Fruit fly (Drosophila melanogaster) whole organism, prepupa: ENCODE measurements around the gene Slh.

Source experiments
- Blimp-1 ChIP-seq: fragments of 200-800 bp; sonication (Bioruptor generic); optimal IDR thresholded peaks from 3 replicates; lab custom pipeline; 2017; ENCODE audit warnings: missing biosample characterization, missing genetic modification characterization, mild to moderate bottlenecking, moderate library complexity, missing genetic modification reagents
- CG10631 ChIP-seq: fragments of 200-800 bp; sonication (Bioruptor generic); optimal IDR thresholded peaks from 2 replicates; lab custom pipeline; 2016; ENCODE audit warnings: missing biosample characterization, missing genetic modification characterization
- CG11294 ChIP-seq: fragments of 200-800 bp; sonication (Bioruptor generic); IDR thresholded peaks from 2 replicates; pipeline ENCODE4 v1.3.6; 2022; ENCODE audit warnings: missing biosample characterization, missing genetic modification characterization
- CG11762 ChIP-seq: fragments of 200-800 bp; sonication (Bioruptor generic); optimal IDR thresholded peaks from 3 replicates; lab custom pipeline; 2016; ENCODE audit warnings: missing biosample characterization, missing genetic modification characterization; ENCODE audit not compliant: insufficient read depth
- CG15336 ChIP-seq: fragments of 200-800 bp; sonication (Bioruptor generic); IDR thresholded peaks from 2 replicates; pipeline ENCODE4 v1.3.6; 2022; ENCODE audit warnings: missing biosample characterization, missing genetic modification characterization
- CG1621 ChIP-seq: fragments of 200-800 bp; sonication (Bioruptor generic); optimal IDR thresholded peaks from 3 replicates; lab custom pipeline; 2018; ENCODE audit warnings: missing biosample characterization, mild to moderate bottlenecking, missing genetic modification characterization
- CG16779 ChIP-seq: fragments of 200-800 bp; sonication (Bioruptor generic); optimal IDR thresholded peaks from 3 replicates; lab custom pipeline; 2017; ENCODE audit warnings: missing biosample characterization, mild to moderate bottlenecking, missing genetic modification characterization
- CG3032 ChIP-seq: fragments of 200-800 bp; optimal IDR thresholded peaks from 2 replicates; lab custom pipeline; 2019; ENCODE audit warnings: missing biosample characterization, mild to moderate bottlenecking, missing genetic modification characterization, moderate library complexity
- CG31627 ChIP-seq: fragments of 200-800 bp; sonication (Bioruptor generic); optimal IDR thresholded peaks from 3 replicates; lab custom pipeline; 2016; ENCODE audit warnings: missing biosample characterization, missing genetic modification characterization
- CG32006 ChIP-seq: fragments of 200-800 bp; sonication (Bioruptor generic); optimal IDR thresholded peaks from 3 replicates; lab custom pipeline; 2017; ENCODE audit warnings: missing biosample characterization, mild to moderate bottlenecking, missing genetic modification characterization
- CG34406 ChIP-seq: fragments of 200-800 bp; sonication (Bioruptor generic); optimal IDR thresholded peaks from 3 replicates; lab custom pipeline; 2016; ENCODE audit warnings: missing biosample characterization, missing genetic modification characterization
- CG4318 ChIP-seq: fragments of 200-800 bp; sonication (Bioruptor generic); optimal IDR thresholded peaks from 3 replicates; lab custom pipeline; 2017; ENCODE audit warnings: missing biosample characterization, mild to moderate bottlenecking, missing genetic modification characterization
- CG6163 ChIP-seq: fragments of 200-800 bp; sonication (Bioruptor generic); IDR thresholded peaks from 3 replicates; pipeline ENCODE4 v1.3.6; 2022; ENCODE audit warnings: missing biosample characterization, missing genetic modification characterization
- CG6276 ChIP-seq: fragments of 200-800 bp; sonication (Bioruptor generic); optimal IDR thresholded peaks from 2 replicates; lab custom pipeline; 2017; ENCODE audit warnings: missing biosample characterization, mild to moderate bottlenecking, missing genetic modification characterization
- CG6792 ChIP-seq: fragments of 200-800 bp; sonication (Bioruptor generic); optimal IDR thresholded peaks from 3 replicates; lab custom pipeline; 2016; ENCODE audit warnings: missing biosample characterization, missing genetic modification characterization
- CG6808 ChIP-seq: fragments of 200-800 bp; sonication (Bioruptor generic); optimal IDR thresholded peaks from 3 replicates; lab custom pipeline; 2017; ENCODE audit warnings: missing biosample characterization, missing genetic modification characterization, mild to moderate bottlenecking, moderate library complexity, missing genetic modification reagents
- CG6854 ChIP-seq: fragments of 200-800 bp; sonication (Bioruptor generic); optimal IDR thresholded peaks from 2 replicates; lab custom pipeline; 2017; ENCODE audit warnings: missing biosample characterization, mild to moderate bottlenecking, missing genetic modification characterization
- CG7368 ChIP-seq: fragments of 200-800 bp; sonication (Bioruptor generic); optimal IDR thresholded peaks from 3 replicates; lab custom pipeline; 2016; ENCODE audit warnings: missing biosample characterization, missing genetic modification characterization
- CG8119 ChIP-seq: fragments of 200-800 bp; sonication (Bioruptor generic); IDR thresholded peaks from 3 replicates; pipeline ENCODE4 v1.3.6; 2022; ENCODE audit warnings: missing biosample characterization, missing genetic modification characterization
- CG8319 ChIP-seq: fragments of 200-800 bp; sonication (Bioruptor generic); optimal IDR thresholded peaks from 3 replicates; lab custom pipeline; 2016; ENCODE audit warnings: missing biosample characterization, missing genetic modification characterization
- CG8632 ChIP-seq: fragments of 200-800 bp; sonication (Bioruptor generic); optimal IDR thresholded peaks from 3 replicates; lab custom pipeline; 2016; ENCODE audit warnings: missing biosample characterization, missing genetic modification characterization
- CG9139 ChIP-seq: fragments of 200-800 bp; sonication (Bioruptor generic); optimal IDR thresholded peaks from 3 replicates; lab custom pipeline; 2017; ENCODE audit warnings: missing biosample characterization, mild to moderate bottlenecking, missing genetic modification characterization
- Eip75B ChIP-seq: fragments of 200-800 bp; sonication (Bioruptor generic); optimal IDR thresholded peaks from 3 replicates; lab custom pipeline; 2016; ENCODE audit warnings: missing biosample characterization, missing genetic modification characterization
- Eip78C ChIP-seq: fragments of 200-800 bp; sonication (Bioruptor generic); peaks from one replicate; lab custom pipeline; 2016; ENCODE audit warnings: missing biosample characterization, missing genetic modification characterization
- Eip93F ChIP-seq: fragments of 200-800 bp; sonication (Bioruptor generic); optimal IDR thresholded peaks from 2 replicates; lab custom pipeline; 2016; ENCODE audit warnings: missing biosample characterization, mild to moderate bottlenecking, missing genetic modification characterization
- Ets21C ChIP-seq: fragments of 200-800 bp; sonication (Bioruptor generic); optimal IDR thresholded peaks from 3 replicates; lab custom pipeline; 2016; ENCODE audit warnings: missing biosample characterization, missing genetic modification characterization
- Ets96B ChIP-seq: fragments of 200-800 bp; optimal IDR thresholded peaks from 2 replicates; lab custom pipeline; 2019; ENCODE audit warnings: missing biosample characterization, mild to moderate bottlenecking, missing genetic modification characterization, moderate library complexity
- Gug ChIP-seq: fragments of 200-800 bp; sonication (Bioruptor generic); IDR thresholded peaks from 2 replicates; pipeline ENCODE4 v1.3.6; 2022; ENCODE audit warnings: missing biosample characterization, missing genetic modification characterization
- Hr39 ChIP-seq: fragments of 200-800 bp; sonication (Bioruptor generic); optimal IDR thresholded peaks from 2 replicates; lab custom pipeline; 2016; ENCODE audit warnings: missing biosample characterization, missing genetic modification characterization
- Lpt ChIP-seq: fragments of 200-800 bp; sonication (Bioruptor generic); optimal IDR thresholded peaks from 3 replicates; lab custom pipeline; 2016; ENCODE audit warnings: missing biosample characterization, missing genetic modification characterization
- Met ChIP-seq: fragments of 200-800 bp; sonication (Bioruptor generic); optimal IDR thresholded peaks from 3 replicates; lab custom pipeline; 2016; ENCODE audit warnings: missing biosample characterization, missing genetic modification characterization
- OdsH ChIP-seq: fragments of 200-800 bp; sonication (Bioruptor generic); optimal IDR thresholded peaks from 3 replicates; lab custom pipeline; 2016; ENCODE audit warnings: missing biosample characterization, missing genetic modification characterization
- Smox ChIP-seq: fragments of 200-800 bp; sonication (Bioruptor generic); optimal IDR thresholded peaks from 3 replicates; lab custom pipeline; 2016; ENCODE audit warnings: missing biosample characterization, missing genetic modification characterization
- Sox102F ChIP-seq: fragments of 200-800 bp; sonication (Bioruptor generic); optimal IDR thresholded peaks from 2 replicates; lab custom pipeline; 2016; ENCODE audit warnings: missing biosample characterization, mild to moderate bottlenecking, missing genetic modification characterization
- Sox14 ChIP-seq: fragments of 200-800 bp; sonication (Bioruptor generic); optimal IDR thresholded peaks from 3 replicates; lab custom pipeline; 2016; ENCODE audit warnings: missing biosample characterization, missing genetic modification characterization
- Sox15 ChIP-seq: fragments of 200-800 bp; sonication (Bioruptor generic); optimal IDR thresholded peaks from 3 replicates; lab custom pipeline; 2016; ENCODE audit warnings: missing biosample characterization, missing genetic modification characterization
- achi ChIP-seq: fragments of 200-800 bp; sonication (Bioruptor generic); optimal IDR thresholded peaks from 3 replicates; lab custom pipeline; 2016; ENCODE audit warnings: missing biosample characterization, missing genetic modification characterization
- dac ChIP-seq: fragments of 200-800 bp; sonication (Bioruptor generic); optimal IDR thresholded peaks from 2 replicates; lab custom pipeline; 2017; ENCODE audit warnings: missing biosample characterization, mild to moderate bottlenecking, missing genetic modification characterization
- dsx ChIP-seq: fragments of 200-800 bp; optimal IDR thresholded peaks from 3 replicates; lab custom pipeline; 2019; ENCODE audit warnings: missing biosample characterization, mild to moderate bottlenecking, missing genetic modification characterization, moderate library complexity; ENCODE audit not compliant: poor library complexity, severe bottlenecking
- eg ChIP-seq: fragments of 200-800 bp; sonication (Bioruptor generic); IDR thresholded peaks from 3 replicates; pipeline ENCODE4 v1.3.6; 2022; ENCODE audit warnings: missing biosample characterization, missing genetic modification characterization
- fd85E ChIP-seq: fragments of 200-800 bp; sonication (Bioruptor generic); optimal IDR thresholded peaks from 3 replicates; lab custom pipeline; 2016; ENCODE audit warnings: missing biosample characterization, missing genetic modification characterization
- fkh ChIP-seq: fragments of 200-800 bp; sonication (Bioruptor generic); optimal IDR thresholded peaks from 3 replicates; lab custom pipeline; 2017; ENCODE audit warnings: missing biosample characterization, mild to moderate bottlenecking, missing genetic modification characterization, moderate library complexity
- net ChIP-seq: fragments of 200-800 bp; sonication (Bioruptor generic); optimal IDR thresholded peaks from 3 replicates; lab custom pipeline; 2016; ENCODE audit warnings: missing biosample characterization, missing genetic modification characterization
- pdm3 ChIP-seq: fragments of 200-800 bp; sonication (Bioruptor generic); optimal IDR thresholded peaks from 3 replicates; lab custom pipeline; 2016; ENCODE audit warnings: missing biosample characterization, missing genetic modification characterization
- ss ChIP-seq, 2 experiments: fragments of 200-800 bp; sonication (Bioruptor generic); optimal IDR thresholded peaks; 2 replicates in 1 of 2; 3 replicates in 1 of 2; lab custom pipeline; 2017 to 2018; ENCODE audit warnings: mild to moderate bottlenecking in 2 of 2, missing biosample characterization in 2 of 2, missing genetic modification characterization in 2 of 2, moderate library complexity in 1 of 2
- topi ChIP-seq: fragments of 200-800 bp; sonication (Bioruptor generic); optimal IDR thresholded peaks from 3 replicates; lab custom pipeline; 2016; ENCODE audit warnings: missing biosample characterization, missing genetic modification characterization
- vri ChIP-seq: fragments of 200-800 bp; sonication (Bioruptor generic); optimal IDR thresholded peaks from 3 replicates; lab custom pipeline; 2016; ENCODE audit warnings: missing biosample characterization, mild to moderate bottlenecking, missing genetic modification characterization

The Slh gene

dm6 chr2L:2470585-2470984 is 21.9 kb downstream of the Slh start (continued):
- TF ChIP-seq Eip75B (no peak), CG8632 (GFP tag; lab: Kevin White, UChicago) (no peak), net (GFP tag; lab: Kevin White, UChicago) (no peak), eg (GFP tag; lab: Robert Waterston, UW) (no peak), Gug (GFP tag; lab: Robert Waterston, UW) (no peak), CG7368 (GFP tag; lab: Kevin White, UChicago) (no peak), CG34406 (GFP tag; lab: Kevin White, UChicago) (no peak), ss (GFP tag; optimal IDR thresholded peaks at IDR 0.05; lab: Kevin White, UChicago) (peak in 1 of 2 experiments; percentile 71), CG11294 (GFP tag; lab: Robert Waterston, UW) (no peak), OdsH (GFP tag; lab: Kevin White, UChicago) (no peak), vri (GFP tag; lab: Kevin White, UChicago) (peak; percentile 12), Eip78C (GFP tag; lab: Kevin White, UChicago) (peak; percentile 62), fd85E (no peak), CG6854 (GFP tag; lab: Kevin White, UChicago) (no peak), pdm3 (GFP tag; lab: Kevin White, UChicago) (no peak), CG6792 (GFP tag; lab: Kevin White, UChicago) (no peak)

- TF ChIP-seq CG4318 (GFP tag; lab: Kevin White, UChicago): no peak
- TF ChIP-seq dsx: no peak
- no peak for TF ChIP-seq CG6854 (GFP tag; lab: Kevin White, UChicago)
- peak; percentile 50 for TF ChIP-seq CG15336 (GFP tag; lab: Robert Waterston, UW)
- TF ChIP-seq fkh (GFP tag; lab: Kevin White, UChicago): no peak
- no peak for TF ChIP-seq vri (GFP tag; lab: Kevin White, UChicago)
- no peak for TF ChIP-seq CG6792 (GFP tag; lab: Kevin White, UChicago)
- no peak for TF ChIP-seq Sox14
- TF ChIP-seq Eip78C (GFP tag; lab: Kevin White, UChicago): no peak
- TF ChIP-seq Sox15: no peak
- TF ChIP-seq CG6808: no peak
- TF ChIP-seq CG11294 (GFP tag; lab: Robert Waterston, UW): no peak
- TF ChIP-seq CG6276 (GFP tag; lab: Kevin White, UChicago): no peak
- TF ChIP-seq Blimp-1: no peak
- no peak for TF ChIP-seq CG8632 (GFP tag; lab: Kevin White, UChicago)
- TF ChIP-seq CG6163 (GFP tag; lab: Robert Waterston, UW): peak; percentile 46; the same call in 1 of the 3 replicates
- no peak for TF ChIP-seq CG16779
- no peak for TF ChIP-seq CG8319 (GFP tag; lab: Kevin White, UChicago)
- no peak for TF ChIP-seq topi
- no peak for TF ChIP-seq CG31627 (GFP tag; lab: Kevin White, UChicago)
- no peak for TF ChIP-seq CG9139
- TF ChIP-seq CG34406 (GFP tag; lab: Kevin White, UChicago): no peak
- TF ChIP-seq Hr39 (GFP tag; lab: Kevin White, UChicago): no peak
- TF ChIP-seq Met (GFP tag; lab: Kevin White, UChicago): peak; percentile 4
- no peak for TF ChIP-seq pdm3 (GFP tag; lab: Kevin White, UChicago)
- TF ChIP-seq eg (GFP tag; lab: Robert Waterston, UW): 0 out of 3 replicates have a peak, but pooled peaks have one; percentile 21
- TF ChIP-seq achi (GFP tag; lab: Kevin White, UChicago): no peak
- no peak for TF ChIP-seq Gug (GFP tag; lab: Robert Waterston, UW)
- no peak for TF ChIP-seq CG3032 (tag; lab: Kevin White, UChicago)
- TF ChIP-seq Lpt (GFP tag; lab: Kevin White, UChicago): no peak
- no peak for TF ChIP-seq CG1621 (tag; lab: Kevin White, UChicago)
- no peak for TF ChIP-seq Ets21C (GFP tag; lab: Kevin White, UChicago)
- no peak for TF ChIP-seq Smox (GFP tag; lab: Kevin White, UChicago)
- TF ChIP-seq CG32006: peak; percentile 28
- TF ChIP-seq Eip93F (GFP tag; lab: Kevin White, UChicago): no peak
- no peak for TF ChIP-seq dac (GFP tag; lab: Kevin White, UChicago)
- no peak for TF ChIP-seq Ets96B (tag; lab: Kevin White, UChicago)
- no peak for TF ChIP-seq OdsH (GFP tag; lab: Kevin White, UChicago)
- no peak for TF ChIP-seq Sox102F (GFP tag; lab: Kevin White, UChicago)
- no peak for TF ChIP-seq CG11762
- no peak for TF ChIP-seq Eip75B
- no peak for TF ChIP-seq CG7368 (GFP tag; lab: Kevin White, UChicago)
- TF ChIP-seq CG8119: peak; percentile 37; the same call in 1 of the 3 replicates
- TF ChIP-seq fd85E: no peak
- peak; percentile 9 for TF ChIP-seq CG10631
Observed at dm6 chr2L:2467722-2468372, 24.6 kb downstream of the Slh start.
